Worm (Caenorhabditis elegans): ENCODE measurements around the gene rpl-15.

Gene rpl-15

DNA sequence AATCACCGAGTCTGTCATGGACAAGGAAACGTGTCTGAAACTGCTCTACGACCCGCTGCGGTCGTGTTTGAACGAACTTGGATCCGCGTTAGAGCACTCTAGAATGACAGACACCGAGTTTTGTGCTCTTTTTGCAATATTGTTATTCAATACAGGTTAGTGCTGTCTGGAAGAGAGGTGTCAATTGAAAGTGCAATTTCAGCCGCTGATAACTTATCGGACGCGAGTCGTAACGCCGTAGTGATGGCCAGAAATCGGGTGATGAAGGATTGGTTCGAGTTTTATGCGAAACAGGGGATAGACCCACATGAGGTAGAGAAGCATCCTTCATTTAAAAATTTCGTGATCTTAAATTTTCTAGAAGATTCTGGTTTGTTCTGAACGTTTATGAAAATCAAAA is 22.5 kb downstream of the rpl-15 start:
- TF ChIP-seq mdl-1 (tag; optimal IDR thresholded peaks at IDR 0.05) (no peak), elt-2 (tag; optimal IDR thresholded peaks at IDR 0.05) (peak; percentile 29)

DNA sequence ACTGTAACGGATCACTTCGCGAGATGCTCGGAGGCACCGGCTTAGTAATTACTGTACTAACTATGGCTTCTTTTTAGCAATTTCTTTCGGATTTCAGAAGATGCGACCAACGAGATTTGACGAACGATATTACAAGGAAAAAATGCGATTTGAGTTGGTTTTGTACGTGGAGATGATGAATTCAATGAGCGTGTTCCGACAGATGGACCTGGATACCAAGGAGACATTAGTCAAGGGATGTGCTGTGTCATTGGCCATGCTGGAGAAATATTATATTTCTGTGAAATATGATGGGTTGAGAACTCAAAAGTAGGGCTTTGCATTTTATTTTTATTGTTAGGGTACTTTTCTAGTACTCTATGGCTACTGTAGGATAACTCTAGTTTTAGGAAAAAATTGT is 23.8 kb downstream of the rpl-15 start:
- TF ChIP-seq eor-1 (tag; optimal IDR thresholded peaks at IDR 0.05): no peak
- TF ChIP-seq nhr-28 (tag; optimal IDR thresholded peaks at IDR 0.05): no peak
- TF ChIP-seq daf-12 (tag; optimal IDR thresholded peaks at IDR 0.05): no peak
- no peak for TF ChIP-seq zag-1 (tag; optimal IDR thresholded peaks at IDR 0.05)
- no peak for TF ChIP-seq ztf-11 (tag; optimal IDR thresholded peaks at IDR 0.05)
- no peak for TF ChIP-seq R02D3.7 (tag; optimal IDR thresholded peaks at IDR 0.05)
- TF ChIP-seq ZK546.5 (tag; optimal IDR thresholded peaks at IDR 0.05): no peak
- no peak for TF ChIP-seq nhr-237 (tag; optimal IDR thresholded peaks at IDR 0.05)
- no peak for TF ChIP-seq mml-1 (tag; optimal IDR thresholded peaks at IDR 0.05)
- TF ChIP-seq mdl-1 (tag; optimal IDR thresholded peaks at IDR 0.05): no peak

DNA sequence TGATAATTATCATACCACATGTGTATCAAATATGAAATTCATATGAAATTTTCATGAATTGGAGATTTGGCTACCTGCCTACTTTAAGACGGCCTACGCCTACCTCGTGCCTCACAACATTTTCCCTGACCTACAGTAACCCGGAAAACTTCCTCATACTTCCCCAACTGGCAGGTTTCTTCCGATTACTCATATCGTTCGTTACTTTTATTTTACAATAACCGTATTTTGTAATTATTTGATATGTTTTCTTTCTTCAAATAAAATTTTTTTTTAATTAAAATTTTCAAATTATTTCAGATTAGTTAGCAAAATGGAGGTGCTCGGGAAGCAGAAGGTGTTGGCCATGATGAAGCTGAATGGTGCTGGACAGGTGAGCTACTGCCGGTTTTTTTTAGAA is 27.1 kb downstream of the rpl-15 start, which contains the start of gene nhr-76:
TSS of gene nhr-76 (plus strand) at position 301 of the 400 bp plus-strand sequence.
- no peak for TF ChIP-seq nhr-11 (tag; optimal IDR thresholded peaks at IDR 0.05)
- no peak for TF ChIP-seq unc-62 (GFP tag; optimal IDR thresholded peaks at IDR 0.05)
- TF ChIP-seq mdl-1 (tag; optimal IDR thresholded peaks at IDR 0.05): no peak
- TF ChIP-seq ceh-28 (tag; optimal IDR thresholded peaks at IDR 0.05): no peak
- TF ChIP-seq fos-1 (tag; optimal IDR thresholded peaks at IDR 0.05): no peak
- no peak for TF ChIP-seq pha-4 (tag; optimal IDR thresholded peaks at IDR 0.05)
- no peak for TF ChIP-seq nhr-77 (tag; optimal IDR thresholded peaks at IDR 0.05)
- TF ChIP-seq nhr-28 (tag; optimal IDR thresholded peaks at IDR 0.05): no peak
- no peak for TF ChIP-seq mml-1 (tag; optimal IDR thresholded peaks at IDR 0.05)
- no peak for TF ChIP-seq nhr-25 (tag; optimal IDR thresholded peaks at IDR 0.05)
- no peak for TF ChIP-seq nhr-43 (tag; optimal IDR thresholded peaks at IDR 0.05; ENCODE audit: poor library complexity, severe bottlenecking)
- TF ChIP-seq ceh-16 (tag; optimal IDR thresholded peaks at IDR 0.05): no peak
- no peak for TF ChIP-seq lin-15B (tag; optimal IDR thresholded peaks at IDR 0.05)
- TF ChIP-seq R02D3.7 (tag; optimal IDR thresholded peaks at IDR 0.05): no peak
- no peak for TF ChIP-seq nhr-23 (tag; optimal IDR thresholded peaks at IDR 0.05)
- no peak for TF ChIP-seq fkh-10 (GFP tag; optimal IDR thresholded peaks at IDR 0.05)
- no peak for TF ChIP-seq nhr-76 (tag; optimal IDR thresholded peaks at IDR 0.05)
- no peak for TF ChIP-seq snpc-4 (tag; optimal IDR thresholded peaks at IDR 0.05)
- TF ChIP-seq nhr-237 (tag; optimal IDR thresholded peaks at IDR 0.05): no peak

DNA sequence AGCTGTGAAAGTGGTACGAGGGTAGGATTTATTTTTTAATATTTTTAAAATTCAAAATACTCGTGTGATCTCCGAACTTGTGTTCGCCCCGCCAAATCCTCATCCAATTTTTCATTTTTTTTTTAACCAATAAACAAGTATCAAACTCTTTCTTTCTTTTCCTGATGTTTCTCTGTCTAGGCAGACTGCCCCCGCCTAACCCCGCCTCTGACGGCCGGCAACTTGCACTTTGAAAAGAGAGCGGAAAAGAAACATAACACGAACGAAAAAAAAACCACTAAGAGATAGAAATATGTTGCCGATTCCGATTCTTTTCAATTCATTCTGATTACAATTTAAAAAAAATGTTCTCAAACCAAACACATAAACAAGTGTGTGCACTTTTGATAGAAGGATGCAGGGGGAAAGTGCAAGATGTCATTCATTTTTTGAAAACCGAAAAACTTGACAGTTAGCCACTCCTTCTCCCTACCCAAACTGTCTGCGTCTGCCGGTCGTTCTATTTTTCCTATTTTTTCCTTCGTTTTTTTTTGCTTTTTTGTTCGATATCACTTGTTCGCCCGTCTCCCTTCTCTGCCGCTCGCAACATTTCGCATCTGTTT is 28.3 kb downstream of the rpl-15 start:
- TF ChIP-seq nhr-25 (tag; optimal IDR thresholded peaks at IDR 0.05) (no peak), unc-39 (tag; optimal IDR thresholded peaks at IDR 0.05) (no peak), ceh-16 (tag; optimal IDR thresholded peaks at IDR 0.05) (no peak), ceh-9 (tag; optimal IDR thresholded peaks at IDR 0.05) (no peak), egl-27 (tag; optimal IDR thresholded peaks at IDR 0.05) (no peak), ztf-11 (tag; optimal IDR thresholded peaks at IDR 0.05) (no peak)

DNA sequence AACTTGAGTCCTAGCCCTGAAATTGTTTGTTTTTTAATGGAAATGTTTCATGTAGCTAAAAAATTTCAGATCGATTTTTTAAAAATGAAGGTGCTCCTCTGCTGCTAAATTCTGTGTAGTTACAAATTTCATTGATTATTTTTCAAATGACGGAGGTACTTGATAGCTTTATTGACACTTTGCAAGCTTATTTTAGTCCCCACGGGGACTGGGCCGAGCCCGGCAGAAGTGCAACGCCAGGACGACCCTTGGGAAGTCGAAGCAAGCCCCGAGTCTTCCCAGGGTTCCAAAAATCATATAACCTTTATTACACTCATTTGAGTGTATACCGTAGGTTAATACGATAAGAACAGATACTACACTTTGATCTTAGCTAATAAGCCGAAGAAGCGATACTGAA is 30.5 kb downstream of the rpl-15 start:
- TF ChIP-seq jun-1 (tag; optimal IDR thresholded peaks at IDR 0.05) (no peak), nhr-25 (tag; optimal IDR thresholded peaks at IDR 0.05) (no peak), skn-1 (tag; optimal IDR thresholded peaks at IDR 0.05) (no peak), egl-5 (tag; optimal IDR thresholded peaks at IDR 0.05) (no peak), unc-39 (tag; optimal IDR thresholded peaks at IDR 0.05) (no peak), R02D3.7 (tag; optimal IDR thresholded peaks at IDR 0.05) (no peak), ceh-28 (tag; optimal IDR thresholded peaks at IDR 0.05) (no peak), nhr-12 (tag; optimal IDR thresholded peaks at IDR 0.05) (no peak)

DNA sequence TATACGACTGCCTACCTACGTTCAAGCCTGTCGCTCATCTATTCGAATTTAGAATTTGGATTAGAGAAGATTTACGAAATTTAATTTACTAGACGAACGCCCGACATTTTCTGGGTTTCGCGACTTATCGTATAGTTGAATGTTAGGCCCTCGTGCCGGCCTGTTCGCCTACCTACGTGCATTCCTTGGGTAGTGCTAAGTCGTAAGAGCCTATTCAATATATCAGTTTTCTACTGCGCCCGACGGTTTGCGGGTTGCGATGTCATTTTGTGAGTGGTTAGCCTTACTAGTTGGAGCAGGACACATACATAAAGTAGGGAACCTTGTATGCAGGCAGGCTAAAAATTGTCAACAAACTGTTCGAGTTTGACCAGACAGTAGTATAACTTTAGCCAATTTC is 31.4 kb downstream of the rpl-15 start:
- TF ChIP-seq zag-1 (tag; optimal IDR thresholded peaks at IDR 0.05) (no peak), nhr-43 (tag; optimal IDR thresholded peaks at IDR 0.05; ENCODE audit: poor library complexity, severe bottlenecking) (no peak), nhr-237 (tag; optimal IDR thresholded peaks at IDR 0.05) (no peak), ceh-9 (tag; optimal IDR thresholded peaks at IDR 0.05) (no peak), sea-2 (GFP tag; optimal IDR thresholded peaks at IDR 0.05) (no peak), nhr-28 (tag; optimal IDR thresholded peaks at IDR 0.05) (no peak), mdl-1 (tag; optimal IDR thresholded peaks at IDR 0.05) (no peak)
